Worm (Caenorhabditis elegans) whole organism, L4 larva: ENCODE data around the gene oac-15.

ENCODE experiments used
- D1046.2 ChIP-seq: fragments of 200-800 bp; sonication (Bioruptor generic); IDR thresholded peaks from 2 replicates; pipeline ENCODE4 v1.3.6; 2022; ENCODE audit warnings: missing genetic modification characterization, missing compliant biosample characterization
- F10B5.3 ChIP-seq: sonication (generic microtip); optimal IDR thresholded peaks from 2 replicates; lab custom pipeline; 2016; ENCODE audit warnings: mild to moderate bottlenecking, missing genetic modification characterization, missing compliant biosample characterization
- F26F4.8 ChIP-seq: fragments of 200-800 bp; sonication (Bioruptor generic); conservative IDR thresholded peaks from 2 replicates; pipeline ENCODE4 v1.3.6; 2022; ENCODE audit warnings: missing genetic modification characterization, missing compliant biosample characterization
- F37D6.2 ChIP-seq: sonication (generic microtip); optimal IDR thresholded peaks from 2 replicates; lab custom pipeline; 2016; ENCODE audit warnings: mild to moderate bottlenecking, missing genetic modification characterization, missing compliant biosample characterization
- F49E8.2 ChIP-seq: sonication (generic microtip); optimal IDR thresholded peaks from 2 replicates; lab custom pipeline; 2016; ENCODE audit warnings: missing compliant biosample characterization, mild to moderate bottlenecking, missing genetic modification characterization, borderline replicate concordance
- Y105C5A.15 ChIP-seq: fragments of 200-800 bp; sonication (Bioruptor generic); IDR thresholded peaks from 2 replicates; pipeline ENCODE4 v1.3.6; 2022; ENCODE audit warnings: missing genetic modification characterization, missing compliant biosample characterization
- Y48G9A.11 ChIP-seq: fragments of 200-800 bp; sonication (Bioruptor generic); IDR thresholded peaks from 2 replicates; pipeline ENCODE4 v1.3.6; 2022; ENCODE audit warnings: missing genetic modification reagents, missing genetic modification characterization, missing compliant biosample characterization
- Y75B8A.6 ChIP-seq: fragments of 200-800 bp; sonication (Bioruptor generic); IDR thresholded peaks from 2 replicates; pipeline ENCODE4 v1.3.6; 2022; ENCODE audit warnings: missing genetic modification reagents, missing genetic modification characterization, missing compliant biosample characterization
- ceh-28 ChIP-seq: fragments of 150-350 bp; optimal IDR thresholded peaks from 2 replicates; lab custom pipeline; 2014; ENCODE audit warnings: missing biosample characterization, missing genetic modification reagents, missing genetic modification characterization
- ceh-44 ChIP-seq: fragments of 200-800 bp; sonication (Bioruptor generic); IDR thresholded peaks from 2 replicates; pipeline ENCODE4 v1.3.6; 2022; ENCODE audit warnings: missing genetic modification reagents, missing genetic modification characterization, missing compliant biosample characterization
- ceh-62 ChIP-seq: sonication (generic microtip); optimal IDR thresholded peaks from 2 replicates; lab custom pipeline; 2017; ENCODE audit warnings: missing biosample characterization, missing genetic modification characterization
- ces-1 ChIP-seq: fragments of 150-350 bp; sonication (generic microtip); optimal IDR thresholded peaks from 4 replicates; lab custom pipeline; 2014; ENCODE audit warnings: missing biosample characterization, missing genetic modification reagents, missing genetic modification characterization
- cey-2 ChIP-seq: sonication (generic microtip); optimal IDR thresholded peaks from 3 replicates; lab custom pipeline; 2017; ENCODE audit warnings: missing genetic modification characterization, mild to moderate bottlenecking, missing compliant biosample characterization, antibody characterized with exemption, borderline replicate concordance; ENCODE audit not compliant: insufficient read depth
- daf-16 ChIP-seq, 3 experiments: sonication (generic microtip); optimal IDR thresholded peaks; 2 replicates each; lab custom pipeline; 2016 to 2017; ENCODE audit warnings: missing genetic modification characterization in 3 of 3, missing genetic modification reagents in 3 of 3, mild to moderate bottlenecking in 2 of 3, missing compliant biosample characterization in 2 of 3, missing biosample characterization in 1 of 3, moderate library complexity in 1 of 3
- daf-8 ChIP-seq: fragments of 200-800 bp; sonication (Bioruptor generic); IDR thresholded peaks from 2 replicates; pipeline ENCODE4 v1.3.6; 2022; ENCODE audit warnings: missing genetic modification characterization, missing compliant biosample characterization
- dmd-6 ChIP-seq: fragments of 200-800 bp; sonication (Bioruptor generic); IDR thresholded peaks from 2 replicates; pipeline ENCODE4 v1.3.6; 2022; ENCODE audit warnings: missing genetic modification reagents, missing genetic modification characterization, missing compliant biosample characterization
- dve-1 ChIP-seq: sonication (generic microtip); optimal IDR thresholded peaks from 2 replicates; lab custom pipeline; 2017; ENCODE audit warnings: antibody characterized with exemption, mild to moderate bottlenecking, missing genetic modification characterization, missing compliant biosample characterization; ENCODE audit not compliant: insufficient read depth
- egl-27 ChIP-seq: sonication (generic microtip); optimal IDR thresholded peaks from 3 replicates; lab custom pipeline; 2017; ENCODE audit warnings: missing biosample characterization, missing genetic modification reagents, missing genetic modification characterization
- egl-43 ChIP-seq: fragments of 200-800 bp; sonication (Bioruptor generic); IDR thresholded peaks from 2 replicates; pipeline ENCODE4 v1.3.6; 2022; ENCODE audit warnings: missing genetic modification reagents, missing genetic modification characterization, missing compliant biosample characterization
- fkh-10 ChIP-seq: fragments of 150-350 bp; optimal IDR thresholded peaks from 2 replicates; lab custom pipeline; 2014; ENCODE audit warnings: missing biosample characterization, missing genetic modification reagents, missing genetic modification characterization
- hlh-11 ChIP-seq: fragments of 200-800 bp; sonication (Bioruptor generic); optimal IDR thresholded peaks from 2 replicates; lab custom pipeline; 2018; ENCODE audit warnings: mild to moderate bottlenecking, missing genetic modification characterization, missing compliant biosample characterization
- hmg-1.1 ChIP-seq: fragments of 200-800 bp; sonication (Bioruptor generic); IDR thresholded peaks from 2 replicates; pipeline ENCODE4 v1.3.6; 2022; ENCODE audit warnings: missing genetic modification reagents, missing genetic modification characterization, missing compliant biosample characterization
- lin-13 ChIP-seq: fragments of 150-350 bp; optimal IDR thresholded peaks from 2 replicates; lab custom pipeline; 2014; ENCODE audit warnings: missing biosample characterization, missing genetic modification reagents, missing genetic modification characterization
- lin-29 ChIP-seq: fragments of 200-800 bp; sonication (Bioruptor generic); IDR thresholded peaks from 2 replicates; pipeline ENCODE4 v1.3.6; 2022; ENCODE audit warnings: missing genetic modification reagents, missing genetic modification characterization, missing compliant biosample characterization
- lin-38 ChIP-seq: fragments of 200-800 bp; sonication (Bioruptor generic); IDR thresholded peaks from 2 replicates; pipeline ENCODE4 v1.3.6; 2022; ENCODE audit warnings: missing genetic modification reagents, missing genetic modification characterization, missing compliant biosample characterization
- lsy-2 ChIP-seq, 2 experiments: fragments of 150-350 bp in 1 of 2; sonication (generic microtip) in 1 of 2; optimal IDR thresholded peaks; 2 replicates each; lab custom pipeline; 2014 to 2017; ENCODE audit warnings: missing biosample characterization in 2 of 2, missing genetic modification characterization in 2 of 2
- mep-1 ChIP-seq: fragments of 150-350 bp; sonication (generic microtip); optimal IDR thresholded peaks from 3 replicates; lab custom pipeline; 2014; ENCODE audit warnings: missing biosample characterization, missing genetic modification characterization
- mes-2 ChIP-seq: sonication (generic microtip); optimal IDR thresholded peaks from 2 replicates; lab custom pipeline; 2016; ENCODE audit warnings: missing genotype, mild to moderate bottlenecking, missing genetic modification characterization, missing compliant biosample characterization; ENCODE audit not compliant: poor library complexity, severe bottlenecking
- nhr-102 ChIP-seq: sonication (generic microtip); optimal IDR thresholded peaks from 2 replicates; lab custom pipeline; 2016; ENCODE audit warnings: mild to moderate bottlenecking, missing genetic modification characterization, moderate library complexity, missing compliant biosample characterization
- nhr-11 ChIP-seq: fragments of 150-350 bp; optimal IDR thresholded peaks from 2 replicates; lab custom pipeline; 2014; ENCODE audit warnings: missing biosample characterization, missing genetic modification characterization
- nhr-41 ChIP-seq: fragments of 200-800 bp; sonication (Bioruptor generic); IDR thresholded peaks from 2 replicates; pipeline ENCODE4 v1.3.6; 2022; ENCODE audit warnings: missing genetic modification reagents, missing genetic modification characterization, missing compliant biosample characterization
- nhr-76 ChIP-seq: fragments of 150-350 bp; optimal IDR thresholded peaks from 2 replicates; lab custom pipeline; 2014; ENCODE audit warnings: missing biosample characterization, missing genetic modification characterization
- nhr-77 ChIP-seq: fragments of 150-350 bp; optimal IDR thresholded peaks from 2 replicates; lab custom pipeline; 2014; ENCODE audit warnings: missing biosample characterization, missing genetic modification characterization
- pha-4 ChIP-seq, 2 experiments: fragments of 150-350 bp in 1 of 2; fragments of 200-800 bp in 1 of 2; sonication (Bioruptor generic) in 1 of 2; IDR thresholded peaks in 1 of 2; optimal IDR thresholded peaks in 1 of 2; 2 replicates each; pipeline versions ENCODE4 v1.3.6 to Lab custom; 2014 to 2022; ENCODE audit warnings: missing genetic modification characterization in 2 of 2, missing genetic modification reagents in 2 of 2, missing biosample characterization in 1 of 2, missing compliant biosample characterization in 1 of 2
- saeg-2 ChIP-seq: fragments of 200-800 bp; sonication (Bioruptor generic); IDR thresholded peaks from 2 replicates; pipeline ENCODE4 v1.3.6; 2022; ENCODE audit warnings: missing genetic modification reagents, missing genetic modification characterization, missing compliant biosample characterization
- sdz-12 ChIP-seq: fragments of 200-800 bp; sonication (Bioruptor generic); optimal IDR thresholded peaks from 2 replicates; lab custom pipeline; 2018; ENCODE audit warnings: mild to moderate bottlenecking, missing genetic modification characterization, missing compliant biosample characterization
- set-16 ChIP-seq: fragments of 200-800 bp; sonication (Bioruptor generic); IDR thresholded peaks from 2 replicates; pipeline ENCODE4 v1.3.6; 2022; ENCODE audit warnings: missing genetic modification reagents, missing genetic modification characterization, missing compliant biosample characterization
- snpc-1.2 ChIP-seq: fragments of 200-800 bp; sonication (Bioruptor generic); IDR thresholded peaks from 2 replicates; pipeline ENCODE4 v1.3.6; 2022; ENCODE audit warnings: missing genetic modification reagents, missing genetic modification characterization, missing compliant biosample characterization
- tra-1 ChIP-seq: fragments of 200-800 bp; sonication (Bioruptor generic); IDR thresholded peaks from 2 replicates; pipeline ENCODE4 v1.3.6; 2022; ENCODE audit warnings: missing genetic modification reagents, missing genetic modification characterization, missing compliant biosample characterization
- unc-130 ChIP-seq: sonication (generic microtip); optimal IDR thresholded peaks from 2 replicates; lab custom pipeline; 2016; ENCODE audit warnings: missing genetic modification reagents, missing genetic modification characterization, missing compliant biosample characterization
- unc-62 ChIP-seq, 3 experiments: fragments of 150-350 bp in 1 of 3; sonication (generic microtip); optimal IDR thresholded peaks in 2 of 3; peaks in 1 of 3; 1 replicate in 1 of 3; 2 replicates in 2 of 3; lab custom pipeline; 2014 to 2017; ENCODE audit warnings: missing biosample characterization in 3 of 3, missing genetic modification characterization in 3 of 3, missing genetic modification reagents in 3 of 3, missing genotype in 1 of 3
- zag-1 ChIP-seq: fragments of 150-350 bp; optimal IDR thresholded peaks from 2 replicates; lab custom pipeline; 2014; ENCODE audit warnings: missing biosample characterization, missing genetic modification characterization
- zfp-2 ChIP-seq: sonication (generic microtip); optimal IDR thresholded peaks from 2 replicates; lab custom pipeline; 2016; ENCODE audit warnings: mild to moderate bottlenecking, missing genetic modification characterization, missing compliant biosample characterization
- zip-11 ChIP-seq: fragments of 200-800 bp; sonication (Bioruptor generic); IDR thresholded peaks from 2 replicates; pipeline ENCODE4 v1.3.6; 2022; ENCODE audit warnings: missing genetic modification characterization, missing compliant biosample characterization

The oac-15 gene

DNA sequence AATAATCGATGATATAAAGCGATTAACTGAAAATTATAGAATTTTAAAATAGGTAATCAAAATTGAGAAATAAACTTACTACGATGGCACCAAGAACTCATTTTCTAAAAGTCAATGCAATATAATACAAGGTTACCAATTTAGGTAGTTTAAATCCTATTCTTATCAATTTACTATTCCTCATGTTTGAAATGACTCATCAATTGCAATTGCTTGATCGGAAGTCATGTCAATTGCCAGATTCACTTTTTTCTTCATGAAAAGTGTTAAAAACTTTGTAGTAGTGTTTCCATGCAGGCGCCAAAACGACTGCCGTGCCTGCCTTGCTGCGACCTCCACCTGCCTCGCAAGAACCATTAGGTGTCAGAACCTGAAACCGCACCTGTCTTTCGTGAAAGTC, 16.8 kb upstream of the oac-15 start, which contains the start of gene F11A5.13:
TSS of gene F11A5.13 (minus strand) at position 101 of the 400 bp plus-strand sequence.
- TF ChIP-seq unc-62 (GFP tag; optimal IDR thresholded peaks at IDR 0.05 in 1 of 2; lab: Kevin White, UChicago) (no peak), unc-62 (tag; optimal IDR thresholded peaks at IDR 0.05; lab: Kevin White, UChicago) (no peak), nhr-41 (GFP tag; lab: Robert Waterston, UW) (no peak), F37D6.2 (no peak), Y105C5A.15 (GFP tag; lab: Robert Waterston, UW) (no peak), mep-1 (tag; lab: Kevin White, UChicago) (no peak), set-16 (no peak), lsy-2 (tag; optimal IDR thresholded peaks at IDR 0.05; lab: Kevin White, UChicago) (no peak), egl-43 (GFP tag; lab: Robert Waterston, UW) (no peak), ceh-28 (tag; lab: Kevin White, UChicago) (no peak), cey-2 (tag; lab: Kevin White, UChicago) (no peak), Y75B8A.6 (no peak), F26F4.8 (GFP tag; lab: Robert Waterston, UW) (no peak), nhr-77 (tag; lab: Kevin White, UChicago) (no peak), zag-1 (tag; lab: Kevin White, UChicago) (no peak), Y48G9A.11 (GFP tag; lab: Robert Waterston, UW) (no peak), nhr-76 (tag; lab: Kevin White, UChicago) (no peak)

DNA sequence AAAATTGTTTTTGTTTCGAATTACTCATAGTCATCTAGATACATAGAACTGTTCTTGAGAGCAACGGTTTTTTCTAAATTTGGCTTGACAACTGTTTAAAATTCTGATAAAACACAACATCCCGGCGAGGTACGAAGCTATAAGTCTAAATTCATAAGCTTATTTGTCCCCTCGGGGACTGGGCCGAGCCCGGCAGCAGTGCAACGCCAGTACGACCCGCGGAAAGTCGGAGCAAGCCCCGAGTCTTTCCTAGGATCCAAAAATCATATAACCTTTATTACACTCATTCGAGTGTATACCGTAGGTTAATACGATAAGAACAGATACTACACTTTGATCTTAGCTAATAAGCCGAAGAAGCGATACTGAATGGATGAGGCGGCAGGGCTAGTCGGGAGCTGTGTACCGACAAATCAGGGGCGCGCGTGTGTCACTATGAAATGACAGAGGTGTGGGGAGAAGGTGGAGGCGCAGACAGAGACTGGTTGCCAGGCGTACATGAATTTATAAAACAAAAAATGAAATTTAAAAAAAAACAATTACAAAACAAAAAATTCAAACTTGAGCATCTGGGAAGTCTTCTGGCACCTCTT, 15.9 kb upstream of the oac-15 start:
- peak; percentile 14 for TF ChIP-seq nhr-102 (tag; lab: Kevin White, UChicago)
- TF ChIP-seq dmd-6 (GFP tag; lab: Robert Waterston, UW): peak; percentile 42; the same call in 1 of the 2 replicates
- peak in 1 of 2 experiments; percentile 31 for TF ChIP-seq daf-16 (GFP tag; optimal IDR thresholded peaks at IDR 0.05; lab: Kevin White, UChicago)
- no peak for TF ChIP-seq daf-16 (tag; optimal IDR thresholded peaks at IDR 0.05; lab: Kevin White, UChicago)
- TF ChIP-seq hmg-1.1 (GFP tag; lab: Robert Waterston, UW): no peak
- no peak for TF ChIP-seq set-16
- TF ChIP-seq tra-1 (GFP tag; lab: Robert Waterston, UW): peak; percentile 42; the same call in 1 of the 2 replicates
- no peak for TF ChIP-seq mes-2 (tag; lab: Kevin White, UChicago)
- peak; percentile 81 for TF ChIP-seq F49E8.2 (tag; lab: Kevin White, UChicago)
- peak; percentile 65 for TF ChIP-seq snpc-1.2
- TF ChIP-seq unc-130 (GFP tag; lab: Kevin White, UChicago): peak; percentile 12
- peak; percentile 40; the same call in 1 of the 2 replicates for TF ChIP-seq lin-38
- no peak for TF ChIP-seq ceh-62 (tag; lab: Kevin White, UChicago)
- TF ChIP-seq F10B5.3 (tag; lab: Kevin White, UChicago): no peak
- TF ChIP-seq pha-4 (GFP tag; IDR thresholded peaks at IDR 0.05; lab: Robert Waterston, UW): 0 out of 2 replicates have a peak, but pooled peaks have one; percentile 10
- no peak for TF ChIP-seq pha-4 (tag; optimal IDR thresholded peaks at IDR 0.05; lab: Kevin White, UChicago)
- TF ChIP-seq nhr-11 (tag; lab: Kevin White, UChicago): no peak
- TF ChIP-seq sdz-12 (GFP tag; lab: Kevin White, UChicago): no peak
- no peak for TF ChIP-seq F37D6.2
- no peak for TF ChIP-seq cey-2 (tag; lab: Kevin White, UChicago)
- TF ChIP-seq zip-11: no peak
- peak; percentile 14 for TF ChIP-seq hlh-11 (tag; lab: Kevin White, UChicago)
- no peak for TF ChIP-seq nhr-77 (tag; lab: Kevin White, UChicago)
- TF ChIP-seq lin-13 (GFP tag; lab: Kevin White, UChicago): no peak
- TF ChIP-seq fkh-10: no peak
- no peak for TF ChIP-seq ceh-28 (tag; lab: Kevin White, UChicago)
- no peak for TF ChIP-seq D1046.2
- TF ChIP-seq dve-1 (tag; lab: Kevin White, UChicago): peak; percentile 18
- no peak for TF ChIP-seq lin-29 (GFP tag; lab: Robert Waterston, UW)
- TF ChIP-seq saeg-2 (GFP tag; lab: Robert Waterston, UW): no peak
- peak; percentile 47; the same call in 1 of the 2 replicates for TF ChIP-seq Y48G9A.11 (GFP tag; lab: Robert Waterston, UW)
- no peak for TF ChIP-seq egl-27
- no peak for TF ChIP-seq ces-1
- TF ChIP-seq zfp-2: no peak
- 0 out of 2 replicates have a peak, but pooled peaks have one; percentile 17 for TF ChIP-seq Y75B8A.6
- peak; percentile 85 for TF ChIP-seq ceh-44 (GFP tag; lab: Robert Waterston, UW)
- no peak for TF ChIP-seq daf-8 (GFP tag; lab: Robert Waterston, UW)
